Worm (Caenorhabditis elegans) whole organism, L3 larva: Measurements from ENCODE around the gene gtl-2.

ENCODE experiments used
- ama-1 ChIP-seq: fragments of 150-350 bp; optimal IDR thresholded peaks from 2 replicates; lab custom pipeline; 2018
- ceh-82 ChIP-seq: fragments of 150-350 bp; optimal IDR thresholded peaks from 2 replicates; lab custom pipeline; 2014; ENCODE audit warnings: missing biosample characterization, missing genetic modification characterization
- elt-1 ChIP-seq: fragments of 150-350 bp; optimal IDR thresholded peaks from 2 replicates; lab custom pipeline; 2014; ENCODE audit warnings: missing biosample characterization, missing genetic modification characterization
- elt-2 ChIP-seq: sonication (generic microtip); optimal IDR thresholded peaks from 2 replicates; lab custom pipeline; 2016; ENCODE audit warnings: missing genetic modification reagents, mild to moderate bottlenecking, missing genetic modification characterization, missing compliant biosample characterization
- fos-1 ChIP-seq: fragments of 150-350 bp; optimal IDR thresholded peaks from 2 replicates; lab custom pipeline; 2014; ENCODE audit warnings: missing biosample characterization, missing genetic modification characterization
- jun-1 ChIP-seq: fragments of 150-350 bp; optimal IDR thresholded peaks from 2 replicates; lab custom pipeline; 2014; ENCODE audit warnings: missing biosample characterization, missing genetic modification reagents, missing genetic modification characterization
- lsy-12 ChIP-seq: sonication (generic microtip); optimal IDR thresholded peaks from 2 replicates; lab custom pipeline; 2016; ENCODE audit warnings: mild to moderate bottlenecking, missing genetic modification characterization, missing compliant biosample characterization
- nfya-1 ChIP-seq: sonication (generic microtip); optimal IDR thresholded peaks from 2 replicates; lab custom pipeline; 2017; ENCODE audit warnings: missing genetic modification characterization, mild to moderate bottlenecking, missing compliant biosample characterization, antibody characterized with exemption, moderate library complexity; ENCODE audit not compliant: insufficient read depth
- unc-62 ChIP-seq: fragments of 150-350 bp; sonication (generic microtip); optimal IDR thresholded peaks from 4 replicates; lab custom pipeline; 2014; ENCODE audit warnings: missing biosample characterization, missing genetic modification reagents, missing genetic modification characterization
- ztf-4 ChIP-seq: fragments of 150-350 bp; optimal IDR thresholded peaks from 2 replicates; lab custom pipeline; 2014; ENCODE audit warnings: missing biosample characterization, missing genetic modification characterization

DNA sequence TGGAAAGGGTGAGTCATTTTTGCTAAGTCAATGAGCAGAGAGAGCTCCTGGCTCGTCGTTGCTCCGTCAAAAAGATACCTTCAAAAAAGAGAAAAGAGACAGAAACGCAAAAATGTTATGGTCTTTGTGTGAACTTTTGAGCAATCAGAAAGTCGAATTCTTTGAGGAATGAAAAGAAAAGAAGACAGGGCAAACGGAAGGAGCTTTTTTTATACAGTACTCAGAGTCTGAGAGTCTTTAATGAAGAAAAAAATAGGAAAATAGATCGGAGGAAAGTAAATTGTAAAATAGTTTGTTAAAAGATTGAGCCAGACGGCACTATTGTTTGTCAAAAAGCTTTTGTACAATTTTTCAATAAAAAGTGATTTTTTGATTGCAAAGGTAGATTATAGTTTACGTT is 3.8 kb upstream of the gtl-2 start:
- TF ChIP-seq elt-2 (tag; lab: Kevin White, UChicago) (no peak), unc-62 (GFP tag; lab: Kevin White, UChicago) (no peak), fos-1 (tag; lab: Kevin White, UChicago) (no peak), lsy-12 (tag; lab: Kevin White, UChicago) (no peak), jun-1 (no peak), nfya-1 (tag; lab: Kevin White, UChicago) (no peak), elt-1 (tag; lab: Kevin White, UChicago) (no peak), ceh-82 (tag; lab: Kevin White, UChicago) (no peak), ama-1 (no peak), ztf-4 (tag; lab: Kevin White, UChicago) (no peak)
